Fruit fly (Drosophila melanogaster) whole organism, prepupa: ENCODE data around the gene CG6503.

Source experiments
- Blimp-1 ChIP-seq: fragments of 200-800 bp; sonication (Bioruptor generic); optimal IDR thresholded peaks from 3 replicates; lab custom pipeline; 2017; ENCODE audit warnings: missing biosample characterization, missing genetic modification characterization, mild to moderate bottlenecking, moderate library complexity, missing genetic modification reagents
- CG10631 ChIP-seq: fragments of 200-800 bp; sonication (Bioruptor generic); optimal IDR thresholded peaks from 2 replicates; lab custom pipeline; 2016; ENCODE audit warnings: missing biosample characterization, missing genetic modification characterization
- CG10669 ChIP-seq: fragments of 200-800 bp; sonication (Bioruptor generic); optimal IDR thresholded peaks from 3 replicates; lab custom pipeline; 2018; ENCODE audit warnings: missing biosample characterization, mild to moderate bottlenecking, missing genetic modification characterization, moderate library complexity
- CG11294 ChIP-seq: fragments of 200-800 bp; sonication (Bioruptor generic); IDR thresholded peaks from 2 replicates; pipeline ENCODE4 v1.3.6; 2022; ENCODE audit warnings: missing biosample characterization, missing genetic modification characterization
- CG15336 ChIP-seq: fragments of 200-800 bp; sonication (Bioruptor generic); IDR thresholded peaks from 2 replicates; pipeline ENCODE4 v1.3.6; 2022; ENCODE audit warnings: missing biosample characterization, missing genetic modification characterization
- CG1621 ChIP-seq: fragments of 200-800 bp; sonication (Bioruptor generic); optimal IDR thresholded peaks from 3 replicates; lab custom pipeline; 2018; ENCODE audit warnings: missing biosample characterization, mild to moderate bottlenecking, missing genetic modification characterization
- CG3032 ChIP-seq: fragments of 200-800 bp; optimal IDR thresholded peaks from 2 replicates; lab custom pipeline; 2019; ENCODE audit warnings: missing biosample characterization, mild to moderate bottlenecking, missing genetic modification characterization, moderate library complexity
- CG31627 ChIP-seq: fragments of 200-800 bp; sonication (Bioruptor generic); optimal IDR thresholded peaks from 3 replicates; lab custom pipeline; 2016; ENCODE audit warnings: missing biosample characterization, missing genetic modification characterization
- CG32006 ChIP-seq: fragments of 200-800 bp; sonication (Bioruptor generic); optimal IDR thresholded peaks from 3 replicates; lab custom pipeline; 2017; ENCODE audit warnings: missing biosample characterization, mild to moderate bottlenecking, missing genetic modification characterization
- CG34406 ChIP-seq: fragments of 200-800 bp; sonication (Bioruptor generic); optimal IDR thresholded peaks from 3 replicates; lab custom pipeline; 2016; ENCODE audit warnings: missing biosample characterization, missing genetic modification characterization
- CG3919 ChIP-seq: fragments of 200-800 bp; sonication (Bioruptor generic); optimal IDR thresholded peaks from 3 replicates; lab custom pipeline; 2016; ENCODE audit warnings: missing biosample characterization, missing genetic modification characterization
- CG4318 ChIP-seq: fragments of 200-800 bp; sonication (Bioruptor generic); optimal IDR thresholded peaks from 3 replicates; lab custom pipeline; 2017; ENCODE audit warnings: missing biosample characterization, mild to moderate bottlenecking, missing genetic modification characterization
- CG6163 ChIP-seq: fragments of 200-800 bp; sonication (Bioruptor generic); IDR thresholded peaks from 3 replicates; pipeline ENCODE4 v1.3.6; 2022; ENCODE audit warnings: missing biosample characterization, missing genetic modification characterization
- CG6276 ChIP-seq: fragments of 200-800 bp; sonication (Bioruptor generic); optimal IDR thresholded peaks from 2 replicates; lab custom pipeline; 2017; ENCODE audit warnings: missing biosample characterization, mild to moderate bottlenecking, missing genetic modification characterization
- CG6792 ChIP-seq: fragments of 200-800 bp; sonication (Bioruptor generic); optimal IDR thresholded peaks from 3 replicates; lab custom pipeline; 2016; ENCODE audit warnings: missing biosample characterization, missing genetic modification characterization
- CG6854 ChIP-seq: fragments of 200-800 bp; sonication (Bioruptor generic); optimal IDR thresholded peaks from 2 replicates; lab custom pipeline; 2017; ENCODE audit warnings: missing biosample characterization, mild to moderate bottlenecking, missing genetic modification characterization
- CG7368 ChIP-seq: fragments of 200-800 bp; sonication (Bioruptor generic); optimal IDR thresholded peaks from 3 replicates; lab custom pipeline; 2016; ENCODE audit warnings: missing biosample characterization, missing genetic modification characterization
- CG8119 ChIP-seq: fragments of 200-800 bp; sonication (Bioruptor generic); IDR thresholded peaks from 3 replicates; pipeline ENCODE4 v1.3.6; 2022; ENCODE audit warnings: missing biosample characterization, missing genetic modification characterization
- CG8319 ChIP-seq: fragments of 200-800 bp; sonication (Bioruptor generic); optimal IDR thresholded peaks from 3 replicates; lab custom pipeline; 2016; ENCODE audit warnings: missing biosample characterization, missing genetic modification characterization
- CG8632 ChIP-seq: fragments of 200-800 bp; sonication (Bioruptor generic); optimal IDR thresholded peaks from 3 replicates; lab custom pipeline; 2016; ENCODE audit warnings: missing biosample characterization, missing genetic modification characterization
- Eip75B ChIP-seq: fragments of 200-800 bp; sonication (Bioruptor generic); optimal IDR thresholded peaks from 3 replicates; lab custom pipeline; 2016; ENCODE audit warnings: missing biosample characterization, missing genetic modification characterization
- Eip93F ChIP-seq: fragments of 200-800 bp; sonication (Bioruptor generic); optimal IDR thresholded peaks from 2 replicates; lab custom pipeline; 2016; ENCODE audit warnings: missing biosample characterization, mild to moderate bottlenecking, missing genetic modification characterization
- Gug ChIP-seq: fragments of 200-800 bp; sonication (Bioruptor generic); IDR thresholded peaks from 2 replicates; pipeline ENCODE4 v1.3.6; 2022; ENCODE audit warnings: missing biosample characterization, missing genetic modification characterization
- Hr39 ChIP-seq: fragments of 200-800 bp; sonication (Bioruptor generic); optimal IDR thresholded peaks from 2 replicates; lab custom pipeline; 2016; ENCODE audit warnings: missing biosample characterization, missing genetic modification characterization
- OdsH ChIP-seq: fragments of 200-800 bp; sonication (Bioruptor generic); optimal IDR thresholded peaks from 3 replicates; lab custom pipeline; 2016; ENCODE audit warnings: missing biosample characterization, missing genetic modification characterization
- Smox ChIP-seq: fragments of 200-800 bp; sonication (Bioruptor generic); optimal IDR thresholded peaks from 3 replicates; lab custom pipeline; 2016; ENCODE audit warnings: missing biosample characterization, missing genetic modification characterization
- Sox102F ChIP-seq: fragments of 200-800 bp; sonication (Bioruptor generic); optimal IDR thresholded peaks from 2 replicates; lab custom pipeline; 2016; ENCODE audit warnings: missing biosample characterization, mild to moderate bottlenecking, missing genetic modification characterization
- Sox14 ChIP-seq: fragments of 200-800 bp; sonication (Bioruptor generic); optimal IDR thresholded peaks from 3 replicates; lab custom pipeline; 2016; ENCODE audit warnings: missing biosample characterization, missing genetic modification characterization
- Sox15 ChIP-seq: fragments of 200-800 bp; sonication (Bioruptor generic); optimal IDR thresholded peaks from 3 replicates; lab custom pipeline; 2016; ENCODE audit warnings: missing biosample characterization, missing genetic modification characterization
- achi ChIP-seq: fragments of 200-800 bp; sonication (Bioruptor generic); optimal IDR thresholded peaks from 3 replicates; lab custom pipeline; 2016; ENCODE audit warnings: missing biosample characterization, missing genetic modification characterization
- acj6 ChIP-seq: fragments of 200-800 bp; sonication (Bioruptor generic); optimal IDR thresholded peaks from 3 replicates; lab custom pipeline; 2016; ENCODE audit warnings: missing biosample characterization, missing genetic modification characterization
- dac ChIP-seq: fragments of 200-800 bp; sonication (Bioruptor generic); optimal IDR thresholded peaks from 2 replicates; lab custom pipeline; 2017; ENCODE audit warnings: missing biosample characterization, mild to moderate bottlenecking, missing genetic modification characterization
- dsx ChIP-seq: fragments of 200-800 bp; optimal IDR thresholded peaks from 3 replicates; lab custom pipeline; 2019; ENCODE audit warnings: missing biosample characterization, mild to moderate bottlenecking, missing genetic modification characterization, moderate library complexity; ENCODE audit not compliant: poor library complexity, severe bottlenecking
- eg ChIP-seq: fragments of 200-800 bp; sonication (Bioruptor generic); IDR thresholded peaks from 3 replicates; pipeline ENCODE4 v1.3.6; 2022; ENCODE audit warnings: missing biosample characterization, missing genetic modification characterization
- esn ChIP-seq: fragments of 200-800 bp; sonication (Bioruptor generic); optimal IDR thresholded peaks from 2 replicates; lab custom pipeline; 2016; ENCODE audit warnings: missing biosample characterization, mild to moderate bottlenecking, missing genetic modification characterization, moderate library complexity
- fd59A ChIP-seq: fragments of 200-800 bp; sonication (Bioruptor generic); optimal IDR thresholded peaks from 2 replicates; lab custom pipeline; 2017; ENCODE audit warnings: missing biosample characterization, mild to moderate bottlenecking, missing genetic modification characterization, missing genetic modification reagents
- fkh ChIP-seq: fragments of 200-800 bp; sonication (Bioruptor generic); optimal IDR thresholded peaks from 3 replicates; lab custom pipeline; 2017; ENCODE audit warnings: missing biosample characterization, mild to moderate bottlenecking, missing genetic modification characterization, moderate library complexity
- lz ChIP-seq: fragments of 200-800 bp; sonication (Bioruptor generic); optimal IDR thresholded peaks from 3 replicates; lab custom pipeline; 2016; ENCODE audit warnings: missing biosample characterization, missing genetic modification characterization
- net ChIP-seq: fragments of 200-800 bp; sonication (Bioruptor generic); optimal IDR thresholded peaks from 3 replicates; lab custom pipeline; 2016; ENCODE audit warnings: missing biosample characterization, missing genetic modification characterization
- pdm3 ChIP-seq: fragments of 200-800 bp; sonication (Bioruptor generic); optimal IDR thresholded peaks from 3 replicates; lab custom pipeline; 2016; ENCODE audit warnings: missing biosample characterization, missing genetic modification characterization
- salr ChIP-seq, 2 experiments: fragments of 200-800 bp; sonication (Bioruptor generic); optimal IDR thresholded peaks; 3 replicates each; lab custom pipeline; 2016 to 2018; ENCODE audit warnings: missing biosample characterization in 2 of 2, missing genetic modification characterization in 2 of 2, mild to moderate bottlenecking in 1 of 2
- spab ChIP-seq: fragments of 200-800 bp; sonication (Bioruptor generic); optimal IDR thresholded peaks from 2 replicates; lab custom pipeline; 2017; ENCODE audit warnings: missing biosample characterization, mild to moderate bottlenecking, missing genetic modification characterization, missing genetic modification reagents
- ss ChIP-seq, 2 experiments: fragments of 200-800 bp; sonication (Bioruptor generic); optimal IDR thresholded peaks; 2 replicates in 1 of 2; 3 replicates in 1 of 2; lab custom pipeline; 2017 to 2018; ENCODE audit warnings: mild to moderate bottlenecking in 2 of 2, missing biosample characterization in 2 of 2, missing genetic modification characterization in 2 of 2, moderate library complexity in 1 of 2
- svp ChIP-seq: fragments of 200-800 bp; sonication (Bioruptor generic); peaks from one replicate; lab custom pipeline; 2016; ENCODE audit warnings: missing biosample characterization, missing genetic modification characterization
- topi ChIP-seq: fragments of 200-800 bp; sonication (Bioruptor generic); optimal IDR thresholded peaks from 3 replicates; lab custom pipeline; 2016; ENCODE audit warnings: missing biosample characterization, missing genetic modification characterization
- vri ChIP-seq: fragments of 200-800 bp; sonication (Bioruptor generic); optimal IDR thresholded peaks from 3 replicates; lab custom pipeline; 2016; ENCODE audit warnings: missing biosample characterization, mild to moderate bottlenecking, missing genetic modification characterization

The CG6503 gene

dm6 chr3R:26429619-26430018, 4.7 kb upstream of the CG6503 start (continued):
- TF ChIP-seq dac (GFP tag; lab: Kevin White, UChicago), result no peak
- peak; percentile 63 for TF ChIP-seq svp (GFP tag; lab: Kevin White, UChicago)
- TF ChIP-seq spab (GFP tag; lab: Kevin White, UChicago), result no peak
- peak; percentile 23 for TF ChIP-seq CG32006
- TF ChIP-seq Sox15 (GFP tag; lab: Kevin White, UChicago), result no peak
- no peak for TF ChIP-seq CG6276 (GFP tag; lab: Kevin White, UChicago)
- TF ChIP-seq esn (GFP tag; lab: Kevin White, UChicago), result peak; percentile 20
- peak; percentile 22 for TF ChIP-seq CG3032 (tag; lab: Kevin White, UChicago)
- TF ChIP-seq Eip93F (GFP tag; lab: Kevin White, UChicago), result no peak
- TF ChIP-seq OdsH (GFP tag; lab: Kevin White, UChicago), result peak; percentile 50
- no peak for TF ChIP-seq fd59A (GFP tag; lab: Kevin White, UChicago)
- TF ChIP-seq acj6 (GFP tag; lab: Kevin White, UChicago), result peak; percentile 57
- TF ChIP-seq CG10631, result peak; percentile 25
- TF ChIP-seq CG15336 (GFP tag; lab: Robert Waterston, UW), result no peak
- no peak for TF ChIP-seq Smox
- TF ChIP-seq dsx (GFP tag; lab: Kevin White, UChicago), result peak; percentile 30
- no peak for TF ChIP-seq Eip75B (GFP tag; lab: Kevin White, UChicago)
- TF ChIP-seq ss (GFP tag; optimal IDR thresholded peaks at IDR 0.05; lab: Kevin White, UChicago), result peak in 1 of 2 experiments; percentile 27
- TF ChIP-seq Sox102F, result no peak
- peak; percentile 43 for TF ChIP-seq achi (GFP tag; lab: Kevin White, UChicago)

- TF ChIP-seq CG15336 (GFP tag; lab: Robert Waterston, UW) (0 out of 2 replicates have a peak, but pooled peaks have one; percentile 21), Sox15 (GFP tag; lab: Kevin White, UChicago) (no peak), CG8119 (GFP tag; lab: Robert Waterston, UW) (peak; percentile 61; the same call in 2 of the 3 replicates), CG11294 (GFP tag; lab: Robert Waterston, UW) (no peak), CG6276 (GFP tag; lab: Kevin White, UChicago) (peak; percentile 26), net (peak; percentile 21), CG4318 (GFP tag; lab: Kevin White, UChicago) (peak; percentile 10), Sox14 (GFP tag; lab: Kevin White, UChicago) (peak; percentile 44), esn (GFP tag; lab: Kevin White, UChicago) (peak; percentile 32), CG1621 (tag; lab: Kevin White, UChicago) (no peak), topi (peak; percentile 28), fkh (GFP tag; lab: Kevin White, UChicago) (no peak), eg (GFP tag; lab: Robert Waterston, UW) (0 out of 3 replicates have a peak, but pooled peaks have one; percentile 26), CG34406 (peak; percentile 25), CG8319 (GFP tag; lab: Kevin White, UChicago) (no peak), svp (GFP tag; lab: Kevin White, UChicago) (peak; percentile 66), pdm3 (peak; percentile 34), CG3919 (peak; percentile 58), salr (GFP tag; optimal IDR thresholded peaks at IDR 0.05; lab: Kevin White, UChicago) (peak in 1 of 2 experiments; percentile 9), acj6 (GFP tag; lab: Kevin White, UChicago) (peak; percentile 23), CG32006 (peak; percentile 65), CG10631 (peak; percentile 34), CG6792 (GFP tag; lab: Kevin White, UChicago) (peak; percentile 4), achi (GFP tag; lab: Kevin White, UChicago) (peak; percentile 47), CG6854 (GFP tag; lab: Kevin White, UChicago) (no peak), vri (no peak), dac (GFP tag; lab: Kevin White, UChicago) (no peak), lz (GFP tag; lab: Kevin White, UChicago) (peak; percentile 24), Eip93F (GFP tag; lab: Kevin White, UChicago) (no peak), Smox (peak; percentile 5), Hr39 (GFP tag; lab: Kevin White, UChicago) (no peak), CG10669 (GFP tag; lab: Kevin White, UChicago) (peak; percentile 52), CG8632 (GFP tag; lab: Kevin White, UChicago) (peak; percentile 5), CG6163 (GFP tag; lab: Robert Waterston, UW) (no peak), CG7368 (GFP tag; lab: Kevin White, UChicago) (no peak), CG31627 (GFP tag; lab: Kevin White, UChicago) (no peak), Blimp-1 (GFP tag; lab: Kevin White, UChicago) (no peak), OdsH (GFP tag; lab: Kevin White, UChicago) (peak; percentile 56), Sox102F (no peak), ss (GFP tag; optimal IDR thresholded peaks at IDR 0.05; lab: Kevin White, UChicago) (peak; percentile 35 to 40), Eip75B (GFP tag; lab: Kevin White, UChicago) (peak; percentile 36), Gug (GFP tag; lab: Robert Waterston, UW) (no peak)
Observed at dm6 chr3R:26428220-26428619, 3.3 kb upstream of the CG6503 start.
